Fruit fly (Drosophila melanogaster): ENCODE data around the gene Atac3.

Gene Atac3

DNA sequence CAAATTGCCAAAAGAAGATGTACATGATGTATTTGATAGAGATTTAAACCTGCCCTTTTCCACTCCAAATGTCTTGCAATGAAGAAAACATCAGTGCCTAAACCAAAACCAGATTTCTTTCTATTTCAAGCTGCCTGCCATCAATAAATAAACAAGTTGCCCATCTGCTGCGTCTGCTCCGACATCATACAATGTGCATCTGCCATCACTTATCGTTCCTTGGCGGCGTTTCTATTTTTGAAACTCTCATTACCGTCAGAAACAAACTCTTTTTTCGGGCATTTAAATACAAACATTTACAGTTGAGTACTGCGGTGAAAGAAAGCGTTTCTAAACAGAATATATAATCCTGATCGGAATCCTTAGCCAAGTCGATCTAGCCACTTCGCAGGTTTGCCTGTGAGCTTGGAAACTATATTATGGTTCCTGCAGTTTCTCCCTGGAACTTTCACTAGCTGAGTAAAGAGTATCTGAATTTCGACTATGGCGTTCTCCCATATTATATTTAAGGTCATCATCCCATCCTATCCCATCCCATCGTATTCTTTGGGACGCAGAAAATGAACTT is 32.9 kb downstream of the Atac3 start (continued):
- TF ChIP-seq Elba2 (GFP tag; optimal IDR thresholded peaks at IDR 0.05) (no peak), Med (GFP tag) (peak; percentile 42), Pdp1 (GFP tag; optimal IDR thresholded peaks at IDR 0.05) (peak in 1 of 2 experiments; percentile 31), salm (tag; optimal IDR thresholded peaks at IDR 0.05) (no peak), ATbp (GFP tag; optimal IDR thresholded peaks at IDR 0.05) (peak; percentile 18), Abd-B (GFP tag; optimal IDR thresholded peaks at IDR 0.05) (no peak), run (tag; optimal IDR thresholded peaks at IDR 0.05) (no peak), disco-r (GFP tag; optimal IDR thresholded peaks at IDR 0.05) (no peak), CG16813 (GFP tag; IDR thresholded peaks at IDR 0.05; ENCODE audit: partially characterized antibody) (no peak), twi (tag; optimal IDR thresholded peaks at IDR 0.05) (peak; percentile 95), TFAM (GFP tag; optimal IDR thresholded peaks at IDR 0.05) (no peak), CG3995 (GFP tag; optimal IDR thresholded peaks at IDR 0.05) (no peak), CG10366 (GFP tag; IDR thresholded peaks at IDR 0.05) (no peak), CG2116 (GFP tag; optimal IDR thresholded peaks at IDR 0.05) (no peak), Sry-β (GFP tag; optimal IDR thresholded peaks at IDR 0.05) (no peak), btn (GFP tag; optimal IDR thresholded peaks at IDR 0.05) (no peak), Hsf (GFP tag; optimal IDR thresholded peaks at IDR 0.05) (no peak), CG13296 (GFP tag; optimal IDR thresholded peaks at IDR 0.05) (no peak), ci (GFP tag; IDR thresholded peaks at IDR 0.05) (no peak), CG2129 (GFP tag; IDR thresholded peaks at IDR 0.05; ENCODE audit: partially characterized antibody) (no peak), Blimp-1 (GFP tag; optimal IDR thresholded peaks at IDR 0.05) (no peak), CG11560 (tag; IDR thresholded peaks at IDR 0.05) (no peak), CG17385 (GFP tag; optimal IDR thresholded peaks at IDR 0.05) (no peak), maf-S (GFP tag; optimal IDR thresholded peaks at IDR 0.05) (no peak), Fer3 (tag; optimal IDR thresholded peaks at IDR 0.05) (no peak), pum (GFP tag; optimal IDR thresholded peaks at IDR 0.05) (peak; percentile 8), CG1529 (GFP tag; optimal IDR thresholded peaks at IDR 0.05) (peak; percentile 16), unpg (GFP tag; optimal IDR thresholded peaks at IDR 0.05) (peak; percentile 25), Mad (GFP tag; optimal IDR thresholded peaks at IDR 0.05) (no peak), CG10654 (GFP tag; optimal IDR thresholded peaks at IDR 0.05) (no peak), CG18262 (tag; optimal IDR thresholded peaks at IDR 0.05) (peak; percentile 70), ase (GFP tag; IDR thresholded peaks at IDR 0.05) (no peak), odd (GFP tag; optimal IDR thresholded peaks at IDR 0.05) (no peak), CG43689 (GFP tag; IDR thresholded peaks at IDR 0.05) (no peak), NK7.1 (GFP tag; optimal IDR thresholded peaks at IDR 0.05) (no peak), CG12391 (tag; optimal IDR thresholded peaks at IDR 0.05) (peak; percentile 43), zen2 (GFP tag; IDR thresholded peaks at IDR 0.05; ENCODE audit: partially characterized antibody) (no peak), ac (GFP tag; optimal IDR thresholded peaks at IDR 0.05) (peak; percentile 6), lilli (GFP tag; optimal IDR thresholded peaks at IDR 0.05) (no peak), CG15073 (GFP tag; optimal IDR thresholded peaks at IDR 0.05) (no peak), ro (GFP tag; IDR thresholded peaks at IDR 0.05) (no peak), tgo (GFP tag; IDR thresholded peaks at IDR 0.05) (no peak), CG3847 (GFP tag; IDR thresholded peaks at IDR 0.05) (no peak), br (optimal IDR thresholded peaks at IDR 0.05) (no peak), pfk (GFP tag; optimal IDR thresholded peaks at IDR 0.05) (no peak), CG7556 (GFP tag; optimal IDR thresholded peaks at IDR 0.05) (no peak), Jarid2 (GFP tag; optimal IDR thresholded peaks at IDR 0.05) (no peak), CG34422 (GFP tag; IDR thresholded peaks at IDR 0.05) (no peak), CG6813 (GFP tag; optimal IDR thresholded peaks at IDR 0.05) (no peak), dm (GFP tag; optimal IDR thresholded peaks at IDR 0.05) (no peak), Side (GFP tag; optimal IDR thresholded peaks at IDR 0.05) (peak; percentile 20)
